Worm (Caenorhabditis elegans) whole organism, L2 larva: ENCODE measurements around the gene ace-4.

ENCODE experiments used
- C34F6.9 ChIP-seq: fragments of 150-350 bp; optimal IDR thresholded peaks from 2 replicates; lab custom pipeline; 2014; ENCODE audit warnings: missing biosample characterization, missing genetic modification characterization
- F13H6.1 ChIP-seq: sonication (generic microtip); optimal IDR thresholded peaks from 2 replicates; lab custom pipeline; 2016; ENCODE audit warnings: missing genetic modification characterization, missing compliant biosample characterization
- Y55F3AM.14 ChIP-seq: fragments of 200-800 bp; sonication (Bioruptor generic); optimal IDR thresholded peaks from 2 replicates; lab custom pipeline; 2018; ENCODE audit warnings: mild to moderate bottlenecking, missing genetic modification characterization, missing compliant biosample characterization
- aly-2 ChIP-seq: fragments of 150-350 bp; optimal IDR thresholded peaks from 2 replicates; lab custom pipeline; 2014; ENCODE audit warnings: missing biosample characterization, missing genetic modification characterization
- ama-1 ChIP-seq: fragments of 150-350 bp; optimal IDR thresholded peaks from 2 replicates; lab custom pipeline; 2018; ENCODE audit warnings: inconsistent platforms
- ceh-16 ChIP-seq: fragments of 150-350 bp; optimal IDR thresholded peaks from 2 replicates; lab custom pipeline; 2014; ENCODE audit warnings: missing biosample characterization, missing genetic modification characterization
- ceh-82 ChIP-seq: fragments of 150-350 bp; optimal IDR thresholded peaks from 2 replicates; lab custom pipeline; 2014; ENCODE audit warnings: missing biosample characterization, missing genetic modification characterization
- crh-2 ChIP-seq: sonication (generic microtip); optimal IDR thresholded peaks from 2 replicates; lab custom pipeline; 2017; ENCODE audit warnings: missing biosample characterization, missing genetic modification characterization
- dmd-4 ChIP-seq: sonication (generic microtip); optimal IDR thresholded peaks from 2 replicates; lab custom pipeline; 2017; ENCODE audit warnings: missing biosample characterization, missing genetic modification characterization
- egl-27 ChIP-seq: sonication (generic microtip); optimal IDR thresholded peaks from 3 replicates; lab custom pipeline; 2017; ENCODE audit warnings: missing biosample characterization, missing genetic modification reagents, missing genetic modification characterization
- elt-3 ChIP-seq: sonication (generic microtip); optimal IDR thresholded peaks from 2 replicates; lab custom pipeline; 2017; ENCODE audit warnings: missing biosample characterization, missing genetic modification characterization
- fos-1 ChIP-seq: fragments of 150-350 bp; optimal IDR thresholded peaks from 2 replicates; lab custom pipeline; 2014; ENCODE audit warnings: missing biosample characterization, missing genetic modification characterization
- gmeb-1 ChIP-seq: fragments of 150-350 bp; optimal IDR thresholded peaks from 2 replicates; lab custom pipeline; 2014; ENCODE audit warnings: missing biosample characterization, missing genetic modification characterization
- lin-39 ChIP-seq: fragments of 150-350 bp; optimal IDR thresholded peaks from 2 replicates; lab custom pipeline; 2014; ENCODE audit warnings: missing biosample characterization, missing genetic modification reagents, missing genetic modification characterization
- lsy-2 ChIP-seq, 2 experiments: fragments of 150-350 bp in 1 of 2; sonication (generic microtip) in 1 of 2; optimal IDR thresholded peaks; 2 replicates each; lab custom pipeline; 2014 to 2017; ENCODE audit warnings: missing biosample characterization in 2 of 2, missing genetic modification characterization in 2 of 2
- mab-5 ChIP-seq: fragments of 150-350 bp; optimal IDR thresholded peaks from 2 replicates; lab custom pipeline; 2014; ENCODE audit warnings: missing biosample characterization, missing genetic modification characterization
- mbf-1 ChIP-seq: sonication (generic microtip); optimal IDR thresholded peaks from 2 replicates; lab custom pipeline; 2017; ENCODE audit warnings: missing biosample characterization, missing genetic modification characterization
- nhr-10 ChIP-seq: sonication (generic microtip); optimal IDR thresholded peaks from 2 replicates; lab custom pipeline; 2017; ENCODE audit warnings: missing biosample characterization, missing genetic modification characterization
- nhr-11 ChIP-seq: fragments of 150-350 bp; optimal IDR thresholded peaks from 2 replicates; lab custom pipeline; 2014; ENCODE audit warnings: missing biosample characterization, missing genetic modification characterization
- nhr-12 ChIP-seq: fragments of 150-350 bp; optimal IDR thresholded peaks from 2 replicates; lab custom pipeline; 2014; ENCODE audit warnings: missing biosample characterization, missing genetic modification characterization
- nhr-21 ChIP-seq: fragments of 150-350 bp; optimal IDR thresholded peaks from 2 replicates; lab custom pipeline; 2014; ENCODE audit warnings: missing biosample characterization, missing genetic modification characterization
- nhr-23 ChIP-seq: fragments of 150-350 bp; optimal IDR thresholded peaks from 2 replicates; lab custom pipeline; 2014; ENCODE audit warnings: missing biosample characterization, missing genetic modification reagents, missing genetic modification characterization
- nhr-237 ChIP-seq: fragments of 150-350 bp; optimal IDR thresholded peaks from 2 replicates; lab custom pipeline; 2014; ENCODE audit warnings: missing biosample characterization, missing genetic modification characterization
- nhr-25 ChIP-seq: fragments of 150-350 bp; sonication (generic microtip); optimal IDR thresholded peaks from 3 replicates; lab custom pipeline; 2014; ENCODE audit warnings: missing biosample characterization, missing genetic modification characterization
- nhr-77 ChIP-seq: fragments of 150-350 bp; optimal IDR thresholded peaks from 2 replicates; lab custom pipeline; 2014; ENCODE audit warnings: missing biosample characterization, missing genetic modification characterization
- peb-1 ChIP-seq: fragments of 150-350 bp; optimal IDR thresholded peaks from 2 replicates; lab custom pipeline; 2014; ENCODE audit warnings: missing biosample characterization, missing genetic modification characterization
- skn-1 ChIP-seq: sonication (generic microtip); optimal IDR thresholded peaks from 2 replicates; lab custom pipeline; 2017; ENCODE audit warnings: missing biosample characterization, missing genetic modification characterization
- sma-3 ChIP-seq: sonication (generic microtip); optimal IDR thresholded peaks from 2 replicates; lab custom pipeline; 2016; ENCODE audit warnings: missing genetic modification reagents, missing genetic modification characterization, missing compliant biosample characterization
- sma-9 ChIP-seq, 2 experiments: fragments of 150-350 bp in 1 of 2; sonication (generic microtip) in 1 of 2; optimal IDR thresholded peaks; 2 replicates each; lab custom pipeline; 2014 to 2016; ENCODE audit warnings: missing genetic modification characterization in 2 of 2, mild to moderate bottlenecking in 1 of 2, missing biosample characterization in 1 of 2, missing compliant biosample characterization in 1 of 2, missing genetic modification reagents in 1 of 2, moderate library complexity in 1 of 2
- snpc-4 ChIP-seq: fragments of 150-350 bp; optimal IDR thresholded peaks from 2 replicates; lab custom pipeline; 2014; ENCODE audit warnings: missing biosample characterization, missing genetic modification characterization
- unc-39 ChIP-seq: fragments of 150-350 bp; optimal IDR thresholded peaks from 2 replicates; lab custom pipeline; 2014; ENCODE audit warnings: missing biosample characterization, missing genetic modification characterization
- unc-55 ChIP-seq: fragments of 150-350 bp; sonication (generic microtip); optimal IDR thresholded peaks from 3 replicates; lab custom pipeline; 2014; ENCODE audit warnings: missing biosample characterization, missing genetic modification reagents, missing genetic modification characterization
- unc-62 ChIP-seq: fragments of 150-350 bp; optimal IDR thresholded peaks from 2 replicates; lab custom pipeline; 2014; ENCODE audit warnings: missing biosample characterization, missing genetic modification reagents, missing genetic modification characterization
- zag-1 ChIP-seq: fragments of 150-350 bp; optimal IDR thresholded peaks from 2 replicates; lab custom pipeline; 2014; ENCODE audit warnings: missing biosample characterization, missing genetic modification characterization
- ztf-11 ChIP-seq: sonication (generic microtip); optimal IDR thresholded peaks from 2 replicates; lab custom pipeline; 2017; ENCODE audit warnings: missing biosample characterization, missing genetic modification characterization

ace-4 gene

ce11 chrII:14154357-14154756 lies 43.5 kb upstream of the ace-4 start, which contains the start of gene Y48B6A.1 (continued):
- peak; percentile 77 for TF ChIP-seq zag-1 (tag; lab: Kevin White, UChicago)
- no peak for TF ChIP-seq mbf-1
- no peak for TF ChIP-seq nhr-23 (tag; lab: Kevin White, UChicago)
- peak; percentile 91 for TF ChIP-seq snpc-4 (tag; lab: Kevin White, UChicago)
- peak; percentile 92 for TF ChIP-seq sma-9 (GFP tag; optimal IDR thresholded peaks at IDR 0.05; lab: Kevin White, UChicago)
- no peak for TF ChIP-seq sma-9 (tag; optimal IDR thresholded peaks at IDR 0.05; lab: Kevin White, UChicago)
- peak; percentile 42 for TF ChIP-seq skn-1
- peak; percentile 93 for TF ChIP-seq sma-3 (GFP tag; lab: Kevin White, UChicago)
- no peak for TF ChIP-seq unc-62 (GFP tag; lab: Kevin White, UChicago)
- TF ChIP-seq lsy-2 (tag; optimal IDR thresholded peaks at IDR 0.05; lab: Kevin White, UChicago): peak; percentile 94 to 99
- TF ChIP-seq fos-1 (tag; lab: Kevin White, UChicago): peak; percentile 95

DNA sequence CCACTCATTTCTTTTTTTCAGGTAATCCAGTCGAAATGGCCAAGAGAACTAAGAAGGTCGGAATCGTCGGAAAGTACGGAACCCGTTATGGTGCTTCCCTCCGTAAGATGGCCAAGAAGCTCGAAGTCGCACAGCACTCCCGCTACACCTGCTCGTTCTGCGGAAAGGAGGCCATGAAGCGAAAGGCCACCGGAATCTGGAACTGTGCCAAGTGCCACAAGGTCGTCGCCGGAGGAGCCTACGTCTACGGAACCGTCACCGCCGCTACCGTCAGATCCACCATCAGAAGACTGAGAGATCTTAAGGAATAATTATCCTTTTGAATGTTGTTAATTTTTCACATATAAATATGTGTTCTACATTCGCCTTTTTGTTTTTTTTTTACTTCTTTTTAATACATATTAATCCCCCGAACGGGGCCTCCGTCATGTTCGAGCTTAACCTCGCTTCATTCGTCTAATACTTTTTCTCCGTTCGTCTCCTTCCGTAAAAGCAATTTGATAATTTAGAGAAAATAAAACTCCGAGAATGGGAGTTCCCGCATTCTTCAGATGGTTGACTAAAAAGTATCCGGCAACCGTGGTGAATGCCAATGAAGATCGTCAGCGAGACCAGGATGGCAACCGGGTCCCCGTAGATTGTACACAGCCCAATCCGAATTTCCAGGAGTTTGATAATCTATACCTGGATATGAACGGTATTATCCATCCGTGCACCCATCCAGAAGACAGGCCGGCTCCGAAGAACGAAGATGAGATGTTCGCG lies 42.4 kb upstream of the ace-4 start, which contains the start of the genes rpl-43 and xrn-2:
Gene rpl-43, plus strand, starts transcription at position 36 of the 765 bp plus-strand sequence.
Gene xrn-2, plus strand, starts transcription at position 510 of the 765 bp plus-strand sequence.
- TF ChIP-seq mbf-1: no peak
- TF ChIP-seq nhr-21 (tag; lab: Kevin White, UChicago): no peak
- no peak for TF ChIP-seq ceh-82
- TF ChIP-seq nhr-12 (tag; lab: Kevin White, UChicago): no peak
- no peak for TF ChIP-seq nhr-77
- TF ChIP-seq fos-1 (tag; lab: Kevin White, UChicago): no peak
- TF ChIP-seq egl-27: no peak
- no peak for TF ChIP-seq crh-2 (tag; lab: Kevin White, UChicago)
- no peak for TF ChIP-seq snpc-4 (tag; lab: Kevin White, UChicago)
- TF ChIP-seq ceh-16: no peak
- TF ChIP-seq aly-2 (tag; lab: Kevin White, UChicago): no peak
- TF ChIP-seq C34F6.9: no peak
- no peak for TF ChIP-seq ama-1 (lab: Kevin White, UChicago)
- TF ChIP-seq Y55F3AM.14: no peak
- no peak for TF ChIP-seq nhr-25 (tag; lab: Kevin White, UChicago)
- TF ChIP-seq zag-1 (tag; lab: Kevin White, UChicago): no peak
- TF ChIP-seq, all 48 proteins: peak for 0

DNA sequence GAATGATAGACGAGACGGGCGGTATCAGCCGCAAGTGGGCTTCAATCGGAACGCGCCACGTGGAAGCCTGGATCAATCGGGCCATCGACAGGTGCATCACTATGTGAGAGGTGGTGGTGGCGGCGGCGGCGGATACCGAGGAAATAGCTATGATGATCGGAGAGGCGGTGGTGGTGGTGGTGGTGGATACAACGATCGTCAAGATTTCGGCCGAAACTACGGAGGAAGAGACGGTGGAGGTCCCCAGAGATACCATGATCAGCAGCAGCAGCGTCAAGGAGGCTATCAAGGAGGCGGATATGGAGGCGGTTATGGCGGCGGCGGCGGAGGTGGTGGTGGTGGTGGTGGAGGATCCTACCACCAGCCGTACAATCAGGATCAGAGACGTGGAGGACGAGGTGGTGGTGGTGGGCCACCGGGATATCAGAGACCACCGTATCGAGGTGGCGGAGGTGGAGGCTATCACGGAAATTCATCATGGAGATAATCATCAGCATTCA lies 32.4 kb upstream of the ace-4 start:
- no peak for TF ChIP-seq sma-9 (GFP tag; optimal IDR thresholded peaks at IDR 0.05; lab: Kevin White, UChicago)
- no peak for TF ChIP-seq sma-9 (tag; optimal IDR thresholded peaks at IDR 0.05; lab: Kevin White, UChicago)
- no peak for TF ChIP-seq ama-1 (lab: Kevin White, UChicago)
- no peak for TF ChIP-seq snpc-4 (tag; lab: Kevin White, UChicago)
- no peak for TF ChIP-seq nhr-10 (tag; lab: Kevin White, UChicago)
- no peak for TF ChIP-seq peb-1 (tag; lab: Kevin White, UChicago)
- no peak for TF ChIP-seq F13H6.1 (tag; lab: Kevin White, UChicago)
- TF ChIP-seq nhr-25 (tag; lab: Kevin White, UChicago): no peak
- TF ChIP-seq elt-3 (tag; lab: Kevin White, UChicago): no peak
- TF ChIP-seq skn-1: no peak
- TF ChIP-seq zag-1 (tag; lab: Kevin White, UChicago): no peak
- no peak for TF ChIP-seq nhr-11 (tag; lab: Kevin White, UChicago)
- TF ChIP-seq nhr-237 (tag; lab: Kevin White, UChicago): no peak
- no peak for TF ChIP-seq mab-5 (tag; lab: Kevin White, UChicago)
- no peak for TF ChIP-seq unc-55
- no peak for TF ChIP-seq mbf-1
- TF ChIP-seq crh-2 (tag; lab: Kevin White, UChicago): no peak
- TF ChIP-seq sma-3 (GFP tag; lab: Kevin White, UChicago): no peak
- TF ChIP-seq unc-62 (GFP tag; lab: Kevin White, UChicago): no peak
- no peak for TF ChIP-seq gmeb-1 (tag; lab: Kevin White, UChicago)
- TF ChIP-seq, all 48 proteins: peak for 0

ce11 chrII:14171558-14171957 lies 26.3 kb upstream of the ace-4 start, which contains the start of gene eat-2:
Gene eat-2 (minus strand): TSS chrII:14171658.
- no peak for TF ChIP-seq ceh-82

ce11 chrII:14173176-14173575 lies 24.7 kb upstream of the ace-4 start:
- TF ChIP-seq nhr-77: no peak
- TF ChIP-seq nhr-11 (tag; lab: Kevin White, UChicago): no peak
- no peak for TF ChIP-seq ztf-11 (tag; lab: Kevin White, UChicago)
- TF ChIP-seq dmd-4 (tag; lab: Kevin White, UChicago): no peak
- no peak for TF ChIP-seq aly-2 (tag; lab: Kevin White, UChicago)
- TF ChIP-seq Y55F3AM.14: no peak
- TF ChIP-seq lin-39 (tag; lab: Kevin White, UChicago): no peak
- TF ChIP-seq ceh-82: no peak
- no peak for TF ChIP-seq snpc-4 (tag; lab: Kevin White, UChicago)
- TF ChIP-seq nhr-10 (tag; lab: Kevin White, UChicago): no peak
- TF ChIP-seq unc-39 (tag; lab: Kevin White, UChicago): no peak
- no peak for TF ChIP-seq nhr-25 (tag; lab: Kevin White, UChicago)
